Worm (Caenorhabditis elegans): ENCODE data around the gene F13C5.5.
A peak's percentile ranks its signal among the peaks of the same experiment; 100 is the strongest.

The F13C5.5 gene

ce11 chrX:601340-601757 lies 6.9 kb downstream of the F13C5.5 start:
- TF ChIP-seq nhr-76 (tag; optimal IDR thresholded peaks at IDR 0.05) (no peak), elt-3 (tag; optimal IDR thresholded peaks at IDR 0.05) (no peak), mep-1 (tag; optimal IDR thresholded peaks at IDR 0.05) (no peak), nhr-28 (tag; optimal IDR thresholded peaks at IDR 0.05) (no peak), unc-120 (tag; optimal IDR thresholded peaks at IDR 0.05; ENCODE audit: poor library complexity, severe bottlenecking) (peak; percentile 47), elt-1 (tag; optimal IDR thresholded peaks at IDR 0.05; ENCODE audit: borderline replicate concordance, insufficient read depth) (no peak), hlh-1 (tag; optimal IDR thresholded peaks at IDR 0.05) (no peak), lin-32 (GFP tag; optimal IDR thresholded peaks at IDR 0.05) (no peak), nhr-237 (tag; optimal IDR thresholded peaks at IDR 0.05) (no peak), sem-2 (GFP tag; optimal IDR thresholded peaks at IDR 0.05) (peak; percentile 22), mls-2 (tag; optimal IDR thresholded peaks at IDR 0.05) (peak; percentile 74), bed-3 (GFP tag; optimal IDR thresholded peaks at IDR 0.05) (no peak), sptf-1 (tag; optimal IDR thresholded peaks at IDR 0.05) (peak; percentile 77), ztf-11 (tag; optimal IDR thresholded peaks at IDR 0.05) (no peak), ceh-39 (tag; optimal IDR thresholded peaks at IDR 0.05) (no peak), cnd-1 (tag; optimal IDR thresholded peaks at IDR 0.05) (peak; percentile 39), M03D4.4 (tag; optimal IDR thresholded peaks at IDR 0.05) (no peak), ceh-43 (GFP tag; optimal IDR thresholded peaks at IDR 0.05) (no peak), lsy-2 (tag; optimal IDR thresholded peaks at IDR 0.05) (peak; percentile 0), ham-2 (GFP tag; optimal IDR thresholded peaks at IDR 0.05) (no peak), nhr-12 (tag; optimal IDR thresholded peaks at IDR 0.05) (no peak), tbx-8 (GFP tag; optimal IDR thresholded peaks at IDR 0.05) (no peak), pha-4 (tag; optimal IDR thresholded peaks at IDR 0.05) (no peak), unc-62 (GFP tag; optimal IDR thresholded peaks at IDR 0.05) (peak; percentile 12), flh-1 (GFP tag; optimal IDR thresholded peaks at IDR 0.05) (no peak), zip-8 (tag; optimal IDR thresholded peaks at IDR 0.05) (no peak), drap-1 (GFP tag; optimal IDR thresholded peaks at IDR 0.05) (peak; percentile 56), ces-1 (GFP tag; optimal IDR thresholded peaks at IDR 0.05) (peak; percentile 93), nhr-2 (tag; optimal IDR thresholded peaks at IDR 0.05) (no peak), lin-13 (tag; optimal IDR thresholded peaks at IDR 0.05) (peak; percentile 7), snpc-4 (tag; optimal IDR thresholded peaks at IDR 0.05) (no peak), mab-5 (tag; optimal IDR thresholded peaks at IDR 0.05) (no peak), ceh-83 (GFP tag; optimal IDR thresholded peaks at IDR 0.05) (no peak), unc-39 (tag; optimal IDR thresholded peaks at IDR 0.05) (no peak), blmp-1 (tag; optimal IDR thresholded peaks at IDR 0.05) (no peak)

ce11 chrX:600671-601070 lies 7.6 kb downstream of the F13C5.5 start:
- no peak for TF ChIP-seq unc-39 (tag; optimal IDR thresholded peaks at IDR 0.05)
- TF ChIP-seq sptf-1 (tag; optimal IDR thresholded peaks at IDR 0.05) = no peak
- no peak for TF ChIP-seq sem-2 (GFP tag; optimal IDR thresholded peaks at IDR 0.05)

- TF ChIP-seq tbx-8 (GFP tag; optimal IDR thresholded peaks at IDR 0.05) (no peak), unc-120 (tag; optimal IDR thresholded peaks at IDR 0.05; ENCODE audit: poor library complexity, severe bottlenecking) (no peak)
These were observed 8.8 kb downstream of the F13C5.5 start, which contains the start of gene F13C5.3 for ce11 chrX:599476-599875. TSS of gene F13C5.3 (minus strand) at chrX:599576.

ce11 chrX:593910-594447 lies 14.3 kb downstream of the F13C5.5 start, which contains the start of gene F13C5.2:
TSS of gene F13C5.2 (plus strand) at chrX:593960.
- TF ChIP-seq cnd-1 (tag; optimal IDR thresholded peaks at IDR 0.05) (peak; percentile 16), ceh-83 (GFP tag; optimal IDR thresholded peaks at IDR 0.05) (no peak), sptf-1 (tag; optimal IDR thresholded peaks at IDR 0.05) (no peak)

All from whole organism, mixed stage, embryonic.